Fruit fly (Drosophila melanogaster) whole organism, prepupa: ENCODE measurements around the gene CG9643.
A peak's percentile ranks its signal among the peaks of the same experiment; 100 is the strongest.

Experiments used
- Blimp-1 ChIP-seq: fragments of 200-800 bp; sonication (Bioruptor generic); optimal IDR thresholded peaks from 3 replicates; lab custom pipeline; 2017; ENCODE audit warnings: missing biosample characterization, missing genetic modification characterization, mild to moderate bottlenecking, moderate library complexity, missing genetic modification reagents
- CG11294 ChIP-seq: fragments of 200-800 bp; sonication (Bioruptor generic); IDR thresholded peaks from 2 replicates; pipeline ENCODE4 v1.3.6; 2022; ENCODE audit warnings: missing biosample characterization, missing genetic modification characterization
- CG11762 ChIP-seq: fragments of 200-800 bp; sonication (Bioruptor generic); optimal IDR thresholded peaks from 3 replicates; lab custom pipeline; 2016; ENCODE audit warnings: missing biosample characterization, missing genetic modification characterization; ENCODE audit not compliant: insufficient read depth
- CG11902 ChIP-seq: fragments of 200-800 bp; sonication (Bioruptor generic); optimal IDR thresholded peaks from 3 replicates; lab custom pipeline; 2016; ENCODE audit warnings: missing biosample characterization, missing genetic modification characterization
- CG15336 ChIP-seq: fragments of 200-800 bp; sonication (Bioruptor generic); IDR thresholded peaks from 2 replicates; pipeline ENCODE4 v1.3.6; 2022; ENCODE audit warnings: missing biosample characterization, missing genetic modification characterization
- CG1621 ChIP-seq: fragments of 200-800 bp; sonication (Bioruptor generic); optimal IDR thresholded peaks from 3 replicates; lab custom pipeline; 2018; ENCODE audit warnings: missing biosample characterization, mild to moderate bottlenecking, missing genetic modification characterization
- CG16779 ChIP-seq: fragments of 200-800 bp; sonication (Bioruptor generic); optimal IDR thresholded peaks from 3 replicates; lab custom pipeline; 2017; ENCODE audit warnings: missing biosample characterization, mild to moderate bottlenecking, missing genetic modification characterization
- CG3032 ChIP-seq: fragments of 200-800 bp; optimal IDR thresholded peaks from 2 replicates; lab custom pipeline; 2019; ENCODE audit warnings: missing biosample characterization, mild to moderate bottlenecking, missing genetic modification characterization, moderate library complexity
- CG31627 ChIP-seq: fragments of 200-800 bp; sonication (Bioruptor generic); optimal IDR thresholded peaks from 3 replicates; lab custom pipeline; 2016; ENCODE audit warnings: missing biosample characterization, missing genetic modification characterization
- CG32006 ChIP-seq: fragments of 200-800 bp; sonication (Bioruptor generic); optimal IDR thresholded peaks from 3 replicates; lab custom pipeline; 2017; ENCODE audit warnings: missing biosample characterization, mild to moderate bottlenecking, missing genetic modification characterization
- CG34406 ChIP-seq: fragments of 200-800 bp; sonication (Bioruptor generic); optimal IDR thresholded peaks from 3 replicates; lab custom pipeline; 2016; ENCODE audit warnings: missing biosample characterization, missing genetic modification characterization
- CG3919 ChIP-seq: fragments of 200-800 bp; sonication (Bioruptor generic); optimal IDR thresholded peaks from 3 replicates; lab custom pipeline; 2016; ENCODE audit warnings: missing biosample characterization, missing genetic modification characterization
- CG4318 ChIP-seq: fragments of 200-800 bp; sonication (Bioruptor generic); optimal IDR thresholded peaks from 3 replicates; lab custom pipeline; 2017; ENCODE audit warnings: missing biosample characterization, mild to moderate bottlenecking, missing genetic modification characterization
- CG6163 ChIP-seq: fragments of 200-800 bp; sonication (Bioruptor generic); IDR thresholded peaks from 3 replicates; pipeline ENCODE4 v1.3.6; 2022; ENCODE audit warnings: missing biosample characterization, missing genetic modification characterization
- CG6276 ChIP-seq: fragments of 200-800 bp; sonication (Bioruptor generic); optimal IDR thresholded peaks from 2 replicates; lab custom pipeline; 2017; ENCODE audit warnings: missing biosample characterization, mild to moderate bottlenecking, missing genetic modification characterization
- CG6792 ChIP-seq: fragments of 200-800 bp; sonication (Bioruptor generic); optimal IDR thresholded peaks from 3 replicates; lab custom pipeline; 2016; ENCODE audit warnings: missing biosample characterization, missing genetic modification characterization
- CG6854 ChIP-seq: fragments of 200-800 bp; sonication (Bioruptor generic); optimal IDR thresholded peaks from 2 replicates; lab custom pipeline; 2017; ENCODE audit warnings: missing biosample characterization, mild to moderate bottlenecking, missing genetic modification characterization
- CG8119 ChIP-seq: fragments of 200-800 bp; sonication (Bioruptor generic); IDR thresholded peaks from 3 replicates; pipeline ENCODE4 v1.3.6; 2022; ENCODE audit warnings: missing biosample characterization, missing genetic modification characterization
- CG8632 ChIP-seq: fragments of 200-800 bp; sonication (Bioruptor generic); optimal IDR thresholded peaks from 3 replicates; lab custom pipeline; 2016; ENCODE audit warnings: missing biosample characterization, missing genetic modification characterization
- Eip75B ChIP-seq: fragments of 200-800 bp; sonication (Bioruptor generic); optimal IDR thresholded peaks from 3 replicates; lab custom pipeline; 2016; ENCODE audit warnings: missing biosample characterization, missing genetic modification characterization
- Eip78C ChIP-seq: fragments of 200-800 bp; sonication (Bioruptor generic); peaks from one replicate; lab custom pipeline; 2016; ENCODE audit warnings: missing biosample characterization, missing genetic modification characterization
- Eip93F ChIP-seq: fragments of 200-800 bp; sonication (Bioruptor generic); optimal IDR thresholded peaks from 2 replicates; lab custom pipeline; 2016; ENCODE audit warnings: missing biosample characterization, mild to moderate bottlenecking, missing genetic modification characterization
- Ets21C ChIP-seq: fragments of 200-800 bp; sonication (Bioruptor generic); optimal IDR thresholded peaks from 3 replicates; lab custom pipeline; 2016; ENCODE audit warnings: missing biosample characterization, missing genetic modification characterization
- Ets96B ChIP-seq: fragments of 200-800 bp; optimal IDR thresholded peaks from 2 replicates; lab custom pipeline; 2019; ENCODE audit warnings: missing biosample characterization, mild to moderate bottlenecking, missing genetic modification characterization, moderate library complexity
- Gug ChIP-seq: fragments of 200-800 bp; sonication (Bioruptor generic); IDR thresholded peaks from 2 replicates; pipeline ENCODE4 v1.3.6; 2022; ENCODE audit warnings: missing biosample characterization, missing genetic modification characterization
- Hr38 ChIP-seq: sonication (Bioruptor generic); optimal IDR thresholded peaks from 2 replicates; lab custom pipeline; 2016; ENCODE audit warnings: missing biosample characterization, missing genetic modification characterization
- Hr39 ChIP-seq: fragments of 200-800 bp; sonication (Bioruptor generic); optimal IDR thresholded peaks from 2 replicates; lab custom pipeline; 2016; ENCODE audit warnings: missing biosample characterization, missing genetic modification characterization
- Hr4 ChIP-seq: fragments of 200-800 bp; sonication (Bioruptor generic); optimal IDR thresholded peaks from 3 replicates; lab custom pipeline; 2016; ENCODE audit warnings: missing biosample characterization, missing genetic modification characterization
- Lpt ChIP-seq: fragments of 200-800 bp; sonication (Bioruptor generic); optimal IDR thresholded peaks from 3 replicates; lab custom pipeline; 2016; ENCODE audit warnings: missing biosample characterization, missing genetic modification characterization
- Met ChIP-seq: fragments of 200-800 bp; sonication (Bioruptor generic); optimal IDR thresholded peaks from 3 replicates; lab custom pipeline; 2016; ENCODE audit warnings: missing biosample characterization, missing genetic modification characterization
- Sox102F ChIP-seq: fragments of 200-800 bp; sonication (Bioruptor generic); optimal IDR thresholded peaks from 2 replicates; lab custom pipeline; 2016; ENCODE audit warnings: missing biosample characterization, mild to moderate bottlenecking, missing genetic modification characterization
- Sox14 ChIP-seq: fragments of 200-800 bp; sonication (Bioruptor generic); optimal IDR thresholded peaks from 3 replicates; lab custom pipeline; 2016; ENCODE audit warnings: missing biosample characterization, missing genetic modification characterization
- Sox15 ChIP-seq: fragments of 200-800 bp; sonication (Bioruptor generic); optimal IDR thresholded peaks from 3 replicates; lab custom pipeline; 2016; ENCODE audit warnings: missing biosample characterization, missing genetic modification characterization
- achi ChIP-seq: fragments of 200-800 bp; sonication (Bioruptor generic); optimal IDR thresholded peaks from 3 replicates; lab custom pipeline; 2016; ENCODE audit warnings: missing biosample characterization, missing genetic modification characterization
- cyc ChIP-seq: fragments of 200-800 bp; sonication (Bioruptor generic); optimal IDR thresholded peaks from 3 replicates; lab custom pipeline; 2016; ENCODE audit warnings: missing biosample characterization, missing genetic modification characterization
- dac ChIP-seq: fragments of 200-800 bp; sonication (Bioruptor generic); optimal IDR thresholded peaks from 2 replicates; lab custom pipeline; 2017; ENCODE audit warnings: missing biosample characterization, mild to moderate bottlenecking, missing genetic modification characterization
- dsx ChIP-seq: fragments of 200-800 bp; optimal IDR thresholded peaks from 3 replicates; lab custom pipeline; 2019; ENCODE audit warnings: missing biosample characterization, mild to moderate bottlenecking, missing genetic modification characterization, moderate library complexity; ENCODE audit not compliant: poor library complexity, severe bottlenecking
- eg ChIP-seq: fragments of 200-800 bp; sonication (Bioruptor generic); IDR thresholded peaks from 3 replicates; pipeline ENCODE4 v1.3.6; 2022; ENCODE audit warnings: missing biosample characterization, missing genetic modification characterization
- esn ChIP-seq: fragments of 200-800 bp; sonication (Bioruptor generic); optimal IDR thresholded peaks from 2 replicates; lab custom pipeline; 2016; ENCODE audit warnings: missing biosample characterization, mild to moderate bottlenecking, missing genetic modification characterization, moderate library complexity
- fd59A ChIP-seq: fragments of 200-800 bp; sonication (Bioruptor generic); optimal IDR thresholded peaks from 2 replicates; lab custom pipeline; 2017; ENCODE audit warnings: missing biosample characterization, mild to moderate bottlenecking, missing genetic modification characterization, missing genetic modification reagents
- fd85E ChIP-seq: fragments of 200-800 bp; sonication (Bioruptor generic); optimal IDR thresholded peaks from 3 replicates; lab custom pipeline; 2016; ENCODE audit warnings: missing biosample characterization, missing genetic modification characterization
- fkh ChIP-seq: fragments of 200-800 bp; sonication (Bioruptor generic); optimal IDR thresholded peaks from 3 replicates; lab custom pipeline; 2017; ENCODE audit warnings: missing biosample characterization, mild to moderate bottlenecking, missing genetic modification characterization, moderate library complexity
- net ChIP-seq: fragments of 200-800 bp; sonication (Bioruptor generic); optimal IDR thresholded peaks from 3 replicates; lab custom pipeline; 2016; ENCODE audit warnings: missing biosample characterization, missing genetic modification characterization
- pdm3 ChIP-seq: fragments of 200-800 bp; sonication (Bioruptor generic); optimal IDR thresholded peaks from 3 replicates; lab custom pipeline; 2016; ENCODE audit warnings: missing biosample characterization, missing genetic modification characterization
- salr ChIP-seq, 2 experiments: fragments of 200-800 bp; sonication (Bioruptor generic); optimal IDR thresholded peaks; 3 replicates each; lab custom pipeline; 2016 to 2018; ENCODE audit warnings: missing biosample characterization in 2 of 2, missing genetic modification characterization in 2 of 2, mild to moderate bottlenecking in 1 of 2
- spab ChIP-seq: fragments of 200-800 bp; sonication (Bioruptor generic); optimal IDR thresholded peaks from 2 replicates; lab custom pipeline; 2017; ENCODE audit warnings: missing biosample characterization, mild to moderate bottlenecking, missing genetic modification characterization, missing genetic modification reagents
- ss ChIP-seq, 2 experiments: fragments of 200-800 bp; sonication (Bioruptor generic); optimal IDR thresholded peaks; 2 replicates in 1 of 2; 3 replicates in 1 of 2; lab custom pipeline; 2017 to 2018; ENCODE audit warnings: mild to moderate bottlenecking in 2 of 2, missing biosample characterization in 2 of 2, missing genetic modification characterization in 2 of 2, moderate library complexity in 1 of 2
- svp ChIP-seq: fragments of 200-800 bp; sonication (Bioruptor generic); peaks from one replicate; lab custom pipeline; 2016; ENCODE audit warnings: missing biosample characterization, missing genetic modification characterization
- topi ChIP-seq: fragments of 200-800 bp; sonication (Bioruptor generic); optimal IDR thresholded peaks from 3 replicates; lab custom pipeline; 2016; ENCODE audit warnings: missing biosample characterization, missing genetic modification characterization

CG9643 gene

DNA sequence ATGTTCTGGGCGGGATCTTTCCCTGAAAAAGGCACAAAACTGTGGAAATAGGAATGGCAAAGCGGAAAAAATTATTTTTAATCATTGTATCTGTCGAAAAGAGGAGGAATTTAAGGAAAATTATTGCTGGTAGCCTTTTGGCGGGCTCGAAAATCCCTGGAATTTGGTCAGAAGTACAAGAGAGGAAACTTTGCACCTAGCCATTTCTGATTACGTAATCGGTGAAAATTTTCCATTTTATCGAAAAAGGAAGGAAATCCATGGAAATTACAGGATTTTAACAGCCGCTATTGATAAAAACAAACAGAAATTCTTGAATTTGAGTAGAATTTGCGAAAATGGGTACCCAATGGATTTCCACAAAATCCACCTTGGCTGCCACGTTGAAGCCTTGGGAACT is 7.7 kb upstream of the CG9643 start:
- no peak for TF ChIP-seq Sox14 (GFP tag; lab: Kevin White, UChicago)
- TF ChIP-seq spab, result no peak
- no peak for TF ChIP-seq CG34406
- TF ChIP-seq CG6163 (GFP tag; lab: Robert Waterston, UW), result no peak
- no peak for TF ChIP-seq CG11762
- no peak for TF ChIP-seq fkh (GFP tag; lab: Kevin White, UChicago)
- no peak for TF ChIP-seq svp (GFP tag; lab: Kevin White, UChicago)
- no peak for TF ChIP-seq Hr4
- no peak for TF ChIP-seq CG3032
- TF ChIP-seq CG31627 (GFP tag; lab: Kevin White, UChicago), result no peak
- TF ChIP-seq Hr38, result no peak
- TF ChIP-seq CG4318, result no peak
- TF ChIP-seq CG1621 (tag; lab: Kevin White, UChicago), result no peak
- no peak for TF ChIP-seq cyc (GFP tag; lab: Kevin White, UChicago)
- no peak for TF ChIP-seq eg
- no peak for TF ChIP-seq CG16779 (tag; lab: Kevin White, UChicago)

DNA sequence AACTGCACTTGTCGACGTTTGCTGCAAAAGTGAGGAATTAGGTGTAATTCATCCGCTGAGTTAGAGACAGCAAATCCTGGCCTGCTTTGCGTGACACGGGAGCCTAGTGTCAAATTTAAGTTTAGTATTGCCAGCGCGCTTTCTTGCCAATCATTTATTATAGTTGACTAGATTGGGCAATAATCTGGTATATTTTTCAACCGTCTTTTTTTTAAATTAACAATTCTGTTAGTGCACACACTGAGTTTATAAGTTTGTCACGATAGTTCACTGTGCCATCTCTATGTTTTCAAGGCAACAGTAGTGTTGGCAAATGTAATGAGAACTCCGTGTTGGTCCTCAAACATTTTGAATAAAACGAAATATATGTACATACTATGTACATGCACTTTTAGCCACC is 2.3 kb downstream of the CG9643 start, which contains the start of the genes CG9641 and CG3165:
TSS of gene CG9641 (minus strand) at position 34 of the 400 bp plus-strand sequence.
TSS of gene CG3165 (plus strand) at position 294 of the 400 bp plus-strand sequence.
- TF ChIP-seq pdm3 (GFP tag; lab: Kevin White, UChicago) (no peak), dac (GFP tag; lab: Kevin White, UChicago) (no peak), CG3032 (peak; percentile 86), salr (GFP tag; optimal IDR thresholded peaks at IDR 0.05; lab: Kevin White, UChicago) (peak in 1 of 2 experiments; percentile 58), Ets96B (peak; percentile 75), CG32006 (GFP tag; lab: Kevin White, UChicago) (no peak), fkh (GFP tag; lab: Kevin White, UChicago) (no peak), Sox15 (peak; percentile 73), Blimp-1 (GFP tag; lab: Kevin White, UChicago) (no peak), fd85E (GFP tag; lab: Kevin White, UChicago) (no peak), dsx (no peak), CG6163 (GFP tag; lab: Robert Waterston, UW) (peak; percentile 80), fd59A (peak; percentile 74), achi (no peak), Hr38 (peak; percentile 15), CG3919 (GFP tag; lab: Kevin White, UChicago) (no peak), CG6792 (GFP tag; lab: Kevin White, UChicago) (no peak), spab (no peak), CG6276 (no peak), esn (peak; percentile 91), Met (no peak), Sox14 (GFP tag; lab: Kevin White, UChicago) (no peak), Sox102F (GFP tag; lab: Kevin White, UChicago) (no peak), Eip75B (no peak), CG16779 (tag; lab: Kevin White, UChicago) (no peak), CG6854 (GFP tag; lab: Kevin White, UChicago) (peak; percentile 74), cyc (GFP tag; lab: Kevin White, UChicago) (peak; percentile 92), Gug (GFP tag; lab: Robert Waterston, UW) (peak; percentile 82), topi (GFP tag; lab: Kevin White, UChicago) (no peak), Hr39 (GFP tag; lab: Kevin White, UChicago) (no peak), Eip93F (GFP tag; lab: Kevin White, UChicago) (peak; percentile 64), net (GFP tag; lab: Kevin White, UChicago) (no peak), svp (GFP tag; lab: Kevin White, UChicago) (no peak), Eip78C (GFP tag; lab: Kevin White, UChicago) (no peak), CG31627 (GFP tag; lab: Kevin White, UChicago) (peak; percentile 92), CG11762 (peak; percentile 72), CG11294 (peak; percentile 66; the same call in 1 of the 2 replicates), CG8632 (no peak), eg (peak; percentile 83), CG11902 (peak; percentile 78), Lpt (no peak), CG1621 (tag; lab: Kevin White, UChicago) (peak; percentile 74), CG15336 (GFP tag; lab: Robert Waterston, UW) (peak; percentile 83), Ets21C (no peak), ss (GFP tag; optimal IDR thresholded peaks at IDR 0.05; lab: Kevin White, UChicago) (no peak), CG8119 (GFP tag; lab: Robert Waterston, UW) (peak; percentile 76; the same call in 2 of the 3 replicates)
